Fruit fly (Drosophila melanogaster) whole organism, embryonic: ENCODE results near the gene CG43051.

Experiments
- ATbp ChIP-seq: fragments of 200-800 bp; sonication (Bioruptor generic); optimal IDR thresholded peaks from 2 replicates; lab custom pipeline; 2017; ENCODE audit warnings: missing biosample characterization, mild to moderate bottlenecking, missing genetic modification characterization, missing genetic modification reagents
- Blimp-1 ChIP-seq: fragments of 200-800 bp; sonication (Bioruptor generic); optimal IDR thresholded peaks from 3 replicates; lab custom pipeline; 2018; ENCODE audit warnings: missing biosample characterization, missing genetic modification characterization, mild to moderate bottlenecking, moderate library complexity, missing genetic modification reagents
- Bteb2 ChIP-seq: fragments of 200-800 bp; sonication (Bioruptor generic); optimal IDR thresholded peaks from 2 replicates; lab custom pipeline; 2016; ENCODE audit warnings: missing biosample characterization, missing genetic modification characterization
- CG10321 ChIP-seq: fragments of 200-800 bp; sonication (Bioruptor generic); IDR thresholded peaks from 2 replicates; pipeline ENCODE4 v1.3.6; 2022; ENCODE audit warnings: missing biosample characterization, missing genetic modification characterization
- CG10959 ChIP-seq: fragments of 200-800 bp; sonication (Bioruptor generic); IDR thresholded peaks from 2 replicates; pipeline ENCODE4 v1.3.6; 2022; ENCODE audit warnings: missing biosample characterization, missing genetic modification characterization
- CG11398 ChIP-seq: fragments of 200-800 bp; sonication (Bioruptor generic); optimal IDR thresholded peaks from 2 replicates; lab custom pipeline; 2016; ENCODE audit warnings: missing biosample characterization, missing genetic modification characterization
- CG11456 ChIP-seq: fragments of 200-800 bp; sonication (Bioruptor generic); IDR thresholded peaks from 3 replicates; pipeline ENCODE4 v1.3.6; 2022; ENCODE audit warnings: missing biosample characterization, missing genetic modification characterization
- CG12071 ChIP-seq: fragments of 200-800 bp; sonication (Bioruptor generic); optimal IDR thresholded peaks from 3 replicates; lab custom pipeline; 2018; ENCODE audit warnings: missing biosample characterization, mild to moderate bottlenecking, missing genetic modification characterization
- CG12769 ChIP-seq: fragments of 200-800 bp; sonication (Bioruptor generic); optimal IDR thresholded peaks from 2 replicates; lab custom pipeline; 2019; ENCODE audit warnings: missing biosample characterization, mild to moderate bottlenecking, missing genetic modification characterization, moderate library complexity
- CG13296 ChIP-seq: fragments of 200-800 bp; sonication (Bioruptor generic); optimal IDR thresholded peaks from 3 replicates; lab custom pipeline; 2018; ENCODE audit warnings: missing biosample characterization, mild to moderate bottlenecking, missing genetic modification characterization
- CG13624 ChIP-seq: fragments of 200-800 bp; sonication (Bioruptor generic); optimal IDR thresholded peaks from 2 replicates; lab custom pipeline; 2016; ENCODE audit warnings: missing biosample characterization, missing genetic modification characterization
- CG14050 ChIP-seq: fragments of 200-800 bp; sonication (Bioruptor generic); IDR thresholded peaks from 3 replicates; pipeline ENCODE4 v1.3.6; 2022; ENCODE audit warnings: missing biosample characterization, missing genetic modification characterization
- CG17359 ChIP-seq: fragments of 200-800 bp; sonication (Bioruptor generic); optimal IDR thresholded peaks from 3 replicates; lab custom pipeline; 2018; ENCODE audit warnings: missing biosample characterization, mild to moderate bottlenecking, missing genetic modification characterization, moderate library complexity
- CG2889 ChIP-seq: fragments of 200-800 bp; sonication (Bioruptor generic); IDR thresholded peaks from 3 replicates; pipeline ENCODE4 v1.3.6; 2022; ENCODE audit warnings: missing biosample characterization, missing genetic modification characterization
- CG3065 ChIP-seq: fragments of 200-800 bp; sonication (Bioruptor generic); optimal IDR thresholded peaks from 2 replicates; lab custom pipeline; 2016; ENCODE audit warnings: missing biosample characterization, missing genetic modification characterization
- CG33557 ChIP-seq: fragments of 200-800 bp; sonication (Bioruptor generic); optimal IDR thresholded peaks from 2 replicates; lab custom pipeline; 2019; ENCODE audit warnings: missing biosample characterization, mild to moderate bottlenecking, missing genetic modification characterization, moderate library complexity
- CG3838 ChIP-seq: fragments of 200-800 bp; sonication (Bioruptor generic); optimal IDR thresholded peaks from 3 replicates; lab custom pipeline; 2016; ENCODE audit warnings: missing biosample characterization, missing genetic modification characterization
- CG4617 ChIP-seq: fragments of 200-800 bp; sonication (Bioruptor generic); optimal IDR thresholded peaks from 3 replicates; lab custom pipeline; 2016; ENCODE audit warnings: missing biosample characterization, missing genetic modification characterization, borderline replicate concordance
- CG4730 ChIP-seq: fragments of 200-800 bp; sonication (Bioruptor generic); IDR thresholded peaks from 2 replicates; pipeline ENCODE4 v1.3.6; 2022; ENCODE audit warnings: missing biosample characterization, missing genetic modification characterization
- CG5953 ChIP-seq: fragments of 200-800 bp; sonication (Bioruptor generic); IDR thresholded peaks from 2 replicates; pipeline ENCODE4 v1.3.6; 2022; ENCODE audit warnings: missing biosample characterization, missing genetic modification characterization
- CG7786 ChIP-seq: fragments of 200-800 bp; sonication (Bioruptor generic); optimal IDR thresholded peaks from 2 replicates; lab custom pipeline; 2016; ENCODE audit warnings: missing biosample characterization, missing genetic modification characterization
- CG8089 ChIP-seq: fragments of 200-800 bp; sonication (Bioruptor generic); optimal IDR thresholded peaks from 3 replicates; lab custom pipeline; 2016; ENCODE audit warnings: missing biosample characterization, missing genetic modification characterization
- CG8281 ChIP-seq: fragments of 200-800 bp; sonication (Bioruptor generic); optimal IDR thresholded peaks from 2 replicates; lab custom pipeline; 2018; ENCODE audit warnings: missing biosample characterization, mild to moderate bottlenecking, missing genetic modification characterization, moderate library complexity
- CG8478 ChIP-seq: fragments of >200 bp; optimal IDR thresholded peaks from 2 replicates; lab custom pipeline; 2018
- CG8924 ChIP-seq: fragments of 200-800 bp; optimal IDR thresholded peaks from 3 replicates; lab custom pipeline; 2019; ENCODE audit warnings: missing biosample characterization, mild to moderate bottlenecking, missing genetic modification characterization, moderate library complexity
- Dip2 ChIP-seq: fragments of 200-800 bp; sonication (Bioruptor generic); IDR thresholded peaks from 2 replicates; pipeline ENCODE4 v1.3.6; 2022; ENCODE audit warnings: missing biosample characterization, missing genetic modification characterization
- E2f2 ChIP-seq: fragments of 200-800 bp; sonication (Bioruptor generic); IDR thresholded peaks from 2 replicates; pipeline ENCODE4 v1.3.6; 2022; ENCODE audit warnings: missing biosample characterization, missing genetic modification characterization
- Fer2 ChIP-seq: fragments of 200-800 bp; sonication (Bioruptor generic); optimal IDR thresholded peaks from 2 replicates; lab custom pipeline; 2018; ENCODE audit warnings: missing biosample characterization, mild to moderate bottlenecking, missing genetic modification characterization, moderate library complexity
- Hand ChIP-seq: fragments of 200-800 bp; sonication (Bioruptor generic); optimal IDR thresholded peaks from 2 replicates; lab custom pipeline; 2017; ENCODE audit warnings: mild to moderate bottlenecking, missing biosample characterization, missing genetic modification reagents, missing genetic modification characterization
- Hr51 ChIP-seq, 2 experiments: fragments of 200-800 bp; sonication (Bioruptor generic); optimal IDR thresholded peaks; 2 replicates in 1 of 2; 3 replicates in 1 of 2; lab custom pipeline; 2016 to 2018; ENCODE audit warnings: missing biosample characterization in 2 of 2, missing genetic modification characterization in 2 of 2, mild to moderate bottlenecking in 1 of 2, moderate library complexity in 1 of 2
- NK7.1 ChIP-seq: fragments of 200-800 bp; sonication (Bioruptor generic); optimal IDR thresholded peaks from 3 replicates; lab custom pipeline; 2016; ENCODE audit warnings: missing biosample characterization, missing genetic modification characterization
- Nf-YC ChIP-seq: fragments of 200-800 bp; optimal IDR thresholded peaks from 3 replicates; lab custom pipeline; 2019; ENCODE audit warnings: missing biosample characterization, mild to moderate bottlenecking, missing genetic modification characterization, moderate library complexity
- NfI ChIP-seq: fragments of 200-800 bp; sonication (Bioruptor generic); optimal IDR thresholded peaks from 3 replicates; lab custom pipeline; 2018; ENCODE audit warnings: missing biosample characterization, mild to moderate bottlenecking, missing genetic modification characterization, moderate library complexity
- Poxn ChIP-seq: fragments of 200-800 bp; sonication (Bioruptor generic); IDR thresholded peaks from 2 replicates; pipeline ENCODE4 v1.3.6; 2022; ENCODE audit warnings: missing biosample characterization, missing genetic modification characterization
- Ssrp ChIP-seq: fragments of 200-800 bp; sonication (Bioruptor generic); optimal IDR thresholded peaks from 2 replicates; lab custom pipeline; 2018; ENCODE audit warnings: missing biosample characterization, mild to moderate bottlenecking, missing genetic modification characterization, moderate library complexity
- ab ChIP-seq: fragments of 200-800 bp; sonication (Bioruptor generic); optimal IDR thresholded peaks from 2 replicates; lab custom pipeline; 2016; ENCODE audit warnings: missing biosample characterization, missing genetic modification characterization
- ac ChIP-seq: fragments of 200-800 bp; sonication (Bioruptor generic); optimal IDR thresholded peaks from 3 replicates; lab custom pipeline; 2017; ENCODE audit warnings: missing biosample characterization, mild to moderate bottlenecking, missing genetic modification characterization
- az2 ChIP-seq: fragments of 200-800 bp; sonication (Bioruptor generic); optimal IDR thresholded peaks from 3 replicates; lab custom pipeline; 2016; ENCODE audit warnings: missing biosample characterization, missing genetic modification characterization
- bbx ChIP-seq: fragments of 200-800 bp; sonication (Bioruptor generic); IDR thresholded peaks from 2 replicates; pipeline ENCODE4 v1.3.6; 2022; ENCODE audit warnings: missing biosample characterization, missing genetic modification characterization; ENCODE audit not compliant: partially characterized antibody
- crp ChIP-seq, 2 experiments: fragments of 200-800 bp; sonication (Bioruptor generic); optimal IDR thresholded peaks; 2 replicates in 1 of 2; 3 replicates in 1 of 2; lab custom pipeline; 2017; ENCODE audit warnings: missing biosample characterization in 2 of 2, missing genetic modification characterization in 2 of 2, mild to moderate bottlenecking in 1 of 2, moderate library complexity in 1 of 2
- disco-r ChIP-seq: fragments of 200-800 bp; sonication (Bioruptor generic); optimal IDR thresholded peaks from 2 replicates; lab custom pipeline; 2016; ENCODE audit warnings: missing biosample characterization, missing genetic modification characterization
- grn ChIP-seq: fragments of 200-800 bp; sonication (Bioruptor generic); optimal IDR thresholded peaks from 3 replicates; lab custom pipeline; 2017; ENCODE audit warnings: missing biosample characterization, missing genetic modification characterization
- gsb-n ChIP-seq: fragments of 200-800 bp; sonication (Bioruptor generic); optimal IDR thresholded peaks from 3 replicates; lab custom pipeline; 2018; ENCODE audit warnings: missing biosample characterization, mild to moderate bottlenecking, missing genetic modification characterization
- jumu ChIP-seq: fragments of 200-800 bp; sonication (Bioruptor generic); optimal IDR thresholded peaks from 3 replicates; lab custom pipeline; 2016; ENCODE audit warnings: missing biosample characterization, missing genetic modification characterization
- knrl ChIP-seq: fragments of 200-800 bp; sonication (Bioruptor generic); IDR thresholded peaks from 3 replicates; pipeline ENCODE4 v1.3.6; 2022; ENCODE audit warnings: missing biosample characterization, missing genetic modification characterization; ENCODE audit not compliant: partially characterized antibody
- nerfin-1 ChIP-seq: fragments of 200-800 bp; sonication (Bioruptor generic); optimal IDR thresholded peaks from 3 replicates; lab custom pipeline; 2019; ENCODE audit warnings: missing biosample characterization, mild to moderate bottlenecking, missing genetic modification characterization, moderate library complexity
- pros ChIP-seq: fragments of 200-800 bp; sonication (Bioruptor generic); optimal IDR thresholded peaks from 3 replicates; lab custom pipeline; 2019; ENCODE audit warnings: missing biosample characterization, mild to moderate bottlenecking, missing genetic modification characterization, moderate library complexity
- seq ChIP-seq: fragments of 200-800 bp; sonication (Bioruptor generic); IDR thresholded peaks from 2 replicates; pipeline ENCODE4 v1.3.6; 2022; ENCODE audit warnings: missing biosample characterization, missing genetic modification characterization
- sqz ChIP-seq: fragments of 200-800 bp; sonication (Bioruptor generic); optimal IDR thresholded peaks from 3 replicates; lab custom pipeline; 2018; ENCODE audit warnings: missing biosample characterization, mild to moderate bottlenecking, missing genetic modification characterization
- stc ChIP-seq: fragments of 200-800 bp; sonication (Bioruptor generic); IDR thresholded peaks from 2 replicates; pipeline ENCODE4 v1.3.6; 2022; ENCODE audit warnings: missing biosample characterization, missing genetic modification characterization
- tin ChIP-seq: fragments of 200-800 bp; sonication (Bioruptor generic); optimal IDR thresholded peaks from 3 replicates; lab custom pipeline; 2016; ENCODE audit warnings: missing biosample characterization, missing genetic modification characterization
- yki ChIP-seq: fragments of >200 bp; optimal IDR thresholded peaks from 3 replicates; lab custom pipeline; 2018

The CG43051 gene

DNA sequence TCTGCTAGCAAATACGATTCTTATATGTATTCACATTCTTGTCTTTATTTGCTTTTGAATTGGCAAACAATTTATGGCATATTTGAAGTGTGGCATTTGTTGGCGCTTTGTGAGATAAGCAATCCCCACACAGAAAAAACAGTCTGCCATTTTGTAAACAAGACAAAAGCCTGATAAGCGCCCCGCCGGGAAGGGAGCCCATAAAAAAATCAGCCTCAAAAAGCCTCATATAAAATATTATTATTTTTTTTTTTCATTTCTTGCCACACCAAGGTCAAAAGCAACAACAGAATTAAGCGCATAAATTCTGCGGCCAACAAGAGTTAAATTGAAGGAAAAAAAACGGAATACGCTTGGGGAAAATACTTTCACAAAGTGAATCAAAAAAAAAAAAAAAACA, 32.4 kb upstream of the CG43051 start:
- TF ChIP-seq Bteb2 (GFP tag; lab: Kevin White, UChicago): no peak
- TF ChIP-seq knrl: no peak
- TF ChIP-seq CG2889 (GFP tag; lab: Robert Waterston, UW): no peak
- TF ChIP-seq crp (GFP tag; optimal IDR thresholded peaks at IDR 0.05; lab: Kevin White, UChicago): no peak
- no peak for TF ChIP-seq CG14050 (GFP tag; lab: Robert Waterston, UW)
- TF ChIP-seq CG13296 (GFP tag; lab: Kevin White, UChicago): peak; percentile 83
- TF ChIP-seq ac (GFP tag; lab: Kevin White, UChicago): no peak
- no peak for TF ChIP-seq tin (GFP tag; lab: Kevin White, UChicago)
- TF ChIP-seq stc (GFP tag; lab: Robert Waterston, UW): no peak
- no peak for TF ChIP-seq Nf-YC
- no peak for TF ChIP-seq NK7.1 (GFP tag; lab: Kevin White, UChicago)
- no peak for TF ChIP-seq NfI (GFP tag; lab: Kevin White, UChicago)
- TF ChIP-seq Hr51 (GFP tag; optimal IDR thresholded peaks at IDR 0.05; lab: Kevin White, UChicago): peak in 1 of 2 experiments; percentile 16
- no peak for TF ChIP-seq CG8478
- no peak for TF ChIP-seq E2f2 (GFP tag; lab: Robert Waterston, UW)
- TF ChIP-seq jumu: no peak
- TF ChIP-seq sqz (GFP tag; lab: Kevin White, UChicago): peak; percentile 84
- TF ChIP-seq CG4730 (GFP tag; lab: Robert Waterston, UW): no peak
- TF ChIP-seq nerfin-1: no peak
- no peak for TF ChIP-seq ab (GFP tag; lab: Kevin White, UChicago)
- TF ChIP-seq CG5953 (GFP tag; lab: Robert Waterston, UW): no peak
- no peak for TF ChIP-seq CG10959 (GFP tag; lab: Robert Waterston, UW)
- TF ChIP-seq Hand (GFP tag; lab: Kevin White, UChicago): peak; percentile 7
- no peak for TF ChIP-seq CG7786 (GFP tag; lab: Kevin White, UChicago)
- no peak for TF ChIP-seq disco-r (GFP tag; lab: Kevin White, UChicago)
- no peak for TF ChIP-seq Dip2
- peak; percentile 12 for TF ChIP-seq Blimp-1
- TF ChIP-seq grn: no peak
- no peak for TF ChIP-seq CG3838 (GFP tag; lab: Kevin White, UChicago)
- TF ChIP-seq bbx (GFP tag; lab: Robert Waterston, UW): no peak
- peak; percentile 29 for TF ChIP-seq CG17359 (tag; lab: Kevin White, UChicago)
- TF ChIP-seq Poxn (GFP tag; lab: Robert Waterston, UW): no peak
- TF ChIP-seq CG11456 (GFP tag; lab: Robert Waterston, UW): no peak
- TF ChIP-seq CG4617: no peak
- TF ChIP-seq CG12071 (GFP tag; lab: Kevin White, UChicago): peak; percentile 68
- TF ChIP-seq gsb-n (tag; lab: Kevin White, UChicago): no peak
- peak; percentile 23 for TF ChIP-seq CG8281
- TF ChIP-seq ATbp (GFP tag; lab: Kevin White, UChicago): peak; percentile 39
- no peak for TF ChIP-seq pros (GFP tag; lab: Kevin White, UChicago)
- peak; percentile 19 for TF ChIP-seq CG12769
- TF ChIP-seq yki (lab: Kevin White, UChicago): no peak
- TF ChIP-seq Fer2 (tag; lab: Kevin White, UChicago): peak; percentile 10
- TF ChIP-seq CG8089: no peak
- no peak for TF ChIP-seq CG33557
- TF ChIP-seq CG10321: no peak
- no peak for TF ChIP-seq Ssrp (tag; lab: Kevin White, UChicago)
- TF ChIP-seq CG11398 (GFP tag; lab: Kevin White, UChicago): peak; percentile 17
- TF ChIP-seq CG8924 (tag; lab: Kevin White, UChicago): no peak
- no peak for TF ChIP-seq az2
- TF ChIP-seq CG3065: no peak
- TF ChIP-seq seq (GFP tag; lab: Robert Waterston, UW): no peak; the same call in 1 of the 2 replicates
- TF ChIP-seq CG13624 (GFP tag; lab: Kevin White, UChicago): no peak
